Worm (Caenorhabditis elegans) whole organism, L1 larva: Measurements from ENCODE around the gene sop-2.

Source experiments
- C16A3.4 ChIP-seq: fragments of 150-350 bp; optimal IDR thresholded peaks from 2 replicates; lab custom pipeline; 2014; ENCODE audit warnings: missing biosample characterization, missing genetic modification characterization
- F16B12.6 ChIP-seq: fragments of 150-350 bp; optimal IDR thresholded peaks from 2 replicates; lab custom pipeline; 2014; ENCODE audit warnings: missing biosample characterization, missing genetic modification characterization
- ama-1 ChIP-seq: fragments of 150-350 bp; optimal IDR thresholded peaks from 2 replicates; lab custom pipeline; 2014
- blmp-1 ChIP-seq: fragments of 150-350 bp; optimal IDR thresholded peaks from 2 replicates; lab custom pipeline; 2014; ENCODE audit warnings: missing biosample characterization, missing genetic modification characterization
- ceh-63 ChIP-seq: fragments of 200-800 bp; sonication (Bioruptor generic); optimal IDR thresholded peaks from 2 replicates; lab custom pipeline; 2018; ENCODE audit warnings: mild to moderate bottlenecking, missing genetic modification characterization, missing compliant biosample characterization
- ceh-82 ChIP-seq, 3 experiments: fragments of 150-350 bp in 1 of 3; sonication (generic microtip) in 2 of 3; optimal IDR thresholded peaks; 2 replicates each; lab custom pipeline; 2014 to 2017; ENCODE audit warnings: missing biosample characterization in 3 of 3, missing genetic modification characterization in 3 of 3
- ceh-90 ChIP-seq: sonication (generic microtip); optimal IDR thresholded peaks from 2 replicates; lab custom pipeline; 2016; ENCODE audit warnings: missing genetic modification characterization, missing compliant biosample characterization
- dpl-1 ChIP-seq, 3 experiments: fragments of 150-350 bp in 2 of 3; sonication (generic microtip) in 1 of 3; optimal IDR thresholded peaks; 2 replicates each; lab custom pipeline; 2014 to 2017; ENCODE audit warnings: missing biosample characterization in 3 of 3, missing genetic modification characterization in 3 of 3, missing genetic modification reagents in 3 of 3
- efl-1 ChIP-seq, 4 experiments: fragments of 150-350 bp; optimal IDR thresholded peaks in 3 of 4; peaks in 1 of 4; 1 replicate in 1 of 4; 2 replicates in 3 of 4; lab custom pipeline; 2014; ENCODE audit warnings: missing biosample characterization in 2 of 4, missing genetic modification characterization in 2 of 4, missing genetic modification reagents in 2 of 4
- egl-13 ChIP-seq: sonication (generic microtip); optimal IDR thresholded peaks from 2 replicates; lab custom pipeline; 2016; ENCODE audit warnings: missing genotype, missing genetic modification reagents, missing genetic modification characterization, missing compliant biosample characterization
- egl-27 ChIP-seq, 2 experiments: fragments of 150-350 bp in 1 of 2; sonication (generic microtip); optimal IDR thresholded peaks; 3 replicates each; lab custom pipeline; 2017 to 2018; ENCODE audit warnings: missing biosample characterization in 2 of 2, missing genetic modification characterization in 2 of 2, missing genetic modification reagents in 2 of 2
- elt-2 ChIP-seq: sonication (generic microtip); optimal IDR thresholded peaks from 2 replicates; lab custom pipeline; 2016; ENCODE audit warnings: missing genetic modification characterization, mild to moderate bottlenecking, inconsistent platforms, missing compliant biosample characterization, missing genetic modification reagents
- elt-3 ChIP-seq, 6 experiments: fragments of 150-350 bp in 1 of 6; sonication (generic microtip); optimal IDR thresholded peaks; 2 replicates each; lab custom pipeline; 2017 to 2018; ENCODE audit warnings: missing biosample characterization in 6 of 6, missing genetic modification characterization in 6 of 6, inconsistent platforms in 1 of 6
- fkh-10 ChIP-seq: sonication (generic microtip); optimal IDR thresholded peaks from 2 replicates; lab custom pipeline; 2017; ENCODE audit warnings: missing biosample characterization, missing genetic modification reagents, missing genetic modification characterization
- fkh-8 ChIP-seq: sonication (generic microtip); optimal IDR thresholded peaks from 2 replicates; lab custom pipeline; 2016; ENCODE audit warnings: mild to moderate bottlenecking, missing genetic modification characterization, missing compliant biosample characterization
- hlh-4 ChIP-seq: sonication (generic microtip); optimal IDR thresholded peaks from 2 replicates; lab custom pipeline; 2016; ENCODE audit warnings: mild to moderate bottlenecking, missing genetic modification characterization, missing compliant biosample characterization
- lin-14 ChIP-seq: fragments of 200-800 bp; sonication (Bioruptor generic); optimal IDR thresholded peaks from 2 replicates; lab custom pipeline; 2018; ENCODE audit warnings: mild to moderate bottlenecking, missing genetic modification characterization, moderate library complexity, missing compliant biosample characterization
- lir-3 ChIP-seq: sonication (generic microtip); optimal IDR thresholded peaks from 2 replicates; lab custom pipeline; 2016; ENCODE audit warnings: mild to moderate bottlenecking, missing genetic modification characterization, moderate library complexity, missing compliant biosample characterization; ENCODE audit not compliant: poor library complexity
- lsy-2 ChIP-seq, 2 experiments: fragments of 150-350 bp; optimal IDR thresholded peaks; 2 replicates each; lab custom pipeline; 2014; ENCODE audit warnings: missing biosample characterization in 2 of 2, missing genetic modification characterization in 2 of 2
- mab-9 ChIP-seq: fragments of 200-800 bp; sonication (Bioruptor generic); IDR thresholded peaks from 2 replicates; pipeline ENCODE4 v1.3.6; 2022; ENCODE audit warnings: missing genetic modification reagents, missing genetic modification characterization, missing compliant biosample characterization
- mef-2 ChIP-seq: fragments of 150-350 bp; optimal IDR thresholded peaks from 2 replicates; lab custom pipeline; 2014; ENCODE audit warnings: missing biosample characterization, missing genetic modification characterization
- nhr-19 ChIP-seq: fragments of 200-800 bp; sonication (Bioruptor generic); conservative IDR thresholded peaks from 2 replicates; pipeline ENCODE4 v1.3.6; 2022; ENCODE audit warnings: missing genetic modification characterization, missing compliant biosample characterization
- nhr-28 ChIP-seq: fragments of 150-350 bp; optimal IDR thresholded peaks from 2 replicates; lab custom pipeline; 2014; ENCODE audit warnings: missing biosample characterization, missing genetic modification characterization
- nhr-47 ChIP-seq: sonication (generic microtip); optimal IDR thresholded peaks from 2 replicates; lab custom pipeline; 2016; ENCODE audit warnings: mild to moderate bottlenecking, missing genetic modification characterization, moderate library complexity, missing compliant biosample characterization
- nhr-71 ChIP-seq: sonication (generic microtip); optimal IDR thresholded peaks from 2 replicates; lab custom pipeline; 2016; ENCODE audit warnings: mild to moderate bottlenecking, missing genetic modification characterization, moderate library complexity, missing compliant biosample characterization
- nhr-77 ChIP-seq: fragments of 150-350 bp; optimal IDR thresholded peaks from 2 replicates; lab custom pipeline; 2014; ENCODE audit warnings: missing biosample characterization, missing genetic modification characterization
- nhr-84 ChIP-seq: sonication (generic microtip); optimal IDR thresholded peaks from 2 replicates; lab custom pipeline; 2017; ENCODE audit warnings: missing biosample characterization, missing genetic modification characterization
- nhr-85 ChIP-seq: sonication (generic microtip); peaks from one replicate; lab custom pipeline; 2016; ENCODE audit warnings: missing genetic modification characterization, inconsistent platforms, missing compliant biosample characterization
- nhr-90 ChIP-seq: sonication (generic microtip); optimal IDR thresholded peaks from 2 replicates; lab custom pipeline; 2016; ENCODE audit warnings: mild to moderate bottlenecking, missing genetic modification characterization, missing compliant biosample characterization; ENCODE audit not compliant: poor library complexity
- pag-3 ChIP-seq: sonication (generic microtip); optimal IDR thresholded peaks from 2 replicates; lab custom pipeline; 2017; ENCODE audit warnings: missing genetic modification characterization, mild to moderate bottlenecking, missing compliant biosample characterization, antibody characterized with exemption, borderline replicate concordance; ENCODE audit not compliant: insufficient read depth
- pqm-1 ChIP-seq: sonication (generic microtip); optimal IDR thresholded peaks from 3 replicates; lab custom pipeline; 2017; ENCODE audit warnings: missing biosample characterization, missing genetic modification characterization
- rnt-1 ChIP-seq: sonication (generic microtip); optimal IDR thresholded peaks from 2 replicates; lab custom pipeline; 2016; ENCODE audit warnings: mild to moderate bottlenecking, missing genetic modification characterization, moderate library complexity, missing compliant biosample characterization
- unc-86 ChIP-seq: sonication (generic microtip); optimal IDR thresholded peaks from 2 replicates; lab custom pipeline; 2016; ENCODE audit warnings: missing genetic modification characterization, missing compliant biosample characterization
- unc-98 ChIP-seq: fragments of 200-800 bp; sonication (Bioruptor generic); IDR thresholded peaks from 2 replicates; pipeline ENCODE4 v1.3.6; 2022; ENCODE audit warnings: missing genetic modification characterization, missing compliant biosample characterization
- zag-1 ChIP-seq: fragments of 150-350 bp; optimal IDR thresholded peaks from 2 replicates; lab custom pipeline; 2014; ENCODE audit warnings: missing biosample characterization, missing genetic modification characterization
- zip-4 ChIP-seq: fragments of 200-800 bp; sonication (Bioruptor generic); optimal IDR thresholded peaks from 2 replicates; lab custom pipeline; 2018; ENCODE audit warnings: mild to moderate bottlenecking, missing genetic modification characterization, moderate library complexity, missing compliant biosample characterization
- ztf-11 ChIP-seq, 2 experiments: sonication (generic microtip); optimal IDR thresholded peaks; 2 replicates each; lab custom pipeline; 2016 to 2017; ENCODE audit warnings: missing genetic modification characterization in 2 of 2, missing biosample characterization in 1 of 2, missing compliant biosample characterization in 1 of 2

sop-2 gene

DNA sequence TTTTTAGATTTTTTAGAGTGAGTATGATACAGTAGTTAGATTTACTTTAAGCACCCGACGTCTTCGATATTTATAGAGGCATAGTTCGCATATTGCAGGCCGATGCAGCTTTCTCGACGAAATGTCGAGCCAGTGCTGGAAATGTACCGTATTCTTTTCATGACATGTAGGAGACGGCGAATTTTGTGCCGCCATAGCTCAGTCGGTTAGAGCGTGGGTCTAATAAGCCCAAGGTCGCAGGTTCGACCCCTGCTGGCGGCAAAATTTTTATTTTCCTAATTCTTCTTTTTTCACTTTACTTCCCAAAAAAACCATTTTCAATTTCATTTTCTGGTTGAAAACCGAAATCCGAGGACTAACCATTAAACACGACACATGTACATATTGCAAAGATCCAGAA, 22.5 kb downstream of the sop-2 start:
- TF ChIP-seq nhr-90 (tag; lab: Kevin White, UChicago) (no peak), mab-9 (GFP tag; lab: Robert Waterston, UW) (no peak), nhr-84 (tag; lab: Kevin White, UChicago) (no peak), fkh-10 (no peak), ztf-11 (tag; optimal IDR thresholded peaks at IDR 0.05; lab: Kevin White, UChicago) (no peak), zag-1 (tag; lab: Kevin White, UChicago) (no peak), blmp-1 (tag; lab: Kevin White, UChicago) (no peak), zip-4 (GFP tag; lab: Kevin White, UChicago) (no peak), egl-27 (tag; optimal IDR thresholded peaks at IDR 0.05; lab: Kevin White, UChicago) (no peak)
- TF ChIP-seq, all 84 proteins: peak for 0

DNA sequence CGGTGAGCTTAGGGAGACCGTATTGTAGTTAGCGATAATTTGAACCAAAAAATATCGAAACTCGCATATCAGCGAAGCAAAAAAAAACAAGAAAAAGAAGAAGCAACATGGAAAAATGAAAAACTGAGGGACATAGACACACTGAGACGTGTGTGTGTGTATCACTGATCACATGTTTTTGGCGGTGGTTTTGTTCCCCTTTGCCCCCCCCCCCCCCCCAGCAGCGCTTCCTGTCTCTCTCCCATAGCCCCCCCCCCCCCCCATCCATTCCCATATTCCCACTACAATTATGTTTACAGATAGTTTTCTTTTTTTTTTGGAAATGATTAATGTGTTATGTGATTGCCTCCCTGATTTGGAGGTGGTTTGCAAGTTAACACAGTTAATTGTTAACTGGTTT, 29.5 kb downstream of the sop-2 start:
- TF ChIP-seq pag-3 (tag; lab: Kevin White, UChicago) = no peak
- peak; percentile 57 for TF ChIP-seq lin-14
- TF ChIP-seq, all 84 proteins: peak for 1

DNA sequence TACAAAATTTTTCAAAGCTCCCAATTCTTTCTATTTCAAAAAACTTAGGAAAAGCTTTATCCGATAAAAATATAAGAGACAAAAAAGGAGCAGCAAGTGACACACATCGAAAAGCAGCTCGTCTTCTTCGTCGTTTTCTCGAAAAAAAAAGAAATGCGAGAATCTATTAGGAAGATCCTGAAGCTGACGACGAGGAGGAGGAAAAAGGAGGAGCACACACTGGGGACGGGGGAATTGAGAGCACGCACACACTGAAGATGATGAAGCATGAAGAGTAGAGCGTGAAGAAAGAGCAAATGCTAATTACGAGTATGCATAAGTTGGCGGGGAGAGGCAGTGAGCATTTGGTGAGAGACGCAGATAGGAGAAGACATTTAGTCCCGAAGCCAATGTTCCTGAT, 34.2 kb downstream of the sop-2 start:
- TF ChIP-seq efl-1 (optimal IDR thresholded peaks at IDR 0.05; lab: Kevin White, UChicago) (no peak), efl-1 (GFP tag; optimal IDR thresholded peaks at IDR 0.05 in 1 of 2; lab: Kevin White, UChicago) (peak in 1 of 2 experiments; percentile 68), F16B12.6 (no peak), pqm-1 (tag; lab: Kevin White, UChicago) (no peak), lsy-2 (tag; optimal IDR thresholded peaks at IDR 0.05; lab: Kevin White, UChicago) (peak in 1 of 2 experiments; percentile 1), unc-86 (tag; lab: Kevin White, UChicago) (peak; percentile 8), lin-14 (peak; percentile 53), fkh-10 (peak; percentile 69), ceh-82 (tag; optimal IDR thresholded peaks at IDR 0.05; lab: Kevin White, UChicago) (peak in 1 of 3 experiments; percentile 43), egl-13 (tag; lab: Kevin White, UChicago) (peak; percentile 20), nhr-19 (GFP tag; lab: Robert Waterston, UW) (no peak), lir-3 (tag; lab: Kevin White, UChicago) (no peak), nhr-47 (tag; lab: Kevin White, UChicago) (peak; percentile 6)

DNA sequence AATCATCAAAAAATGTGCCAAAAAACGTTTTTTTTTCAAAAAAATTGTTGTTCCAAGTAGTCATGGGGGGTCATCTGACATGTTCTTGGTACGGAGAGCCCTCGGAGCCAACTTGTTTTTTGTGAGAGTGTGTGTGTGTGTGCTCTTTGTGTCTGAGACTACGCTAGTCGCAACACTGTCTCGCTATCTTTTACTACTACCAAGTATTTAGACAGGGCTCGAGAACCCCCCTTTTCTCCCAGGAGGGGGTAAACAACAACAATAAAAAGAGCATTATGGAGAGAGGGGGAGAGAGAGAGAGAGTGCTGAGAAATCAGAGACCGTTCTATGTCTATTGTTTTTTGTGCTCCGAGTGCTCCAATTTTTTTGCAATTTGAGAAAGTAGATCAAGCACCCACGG, 39.0 kb downstream of the sop-2 start:
- peak; percentile 64 for TF ChIP-seq lin-14
- no peak for TF ChIP-seq elt-2 (tag; lab: Kevin White, UChicago)
- TF ChIP-seq nhr-77 = peak; percentile 8
- TF ChIP-seq fkh-8 (tag; lab: Kevin White, UChicago) = peak; percentile 12
- TF ChIP-seq mef-2 (tag; lab: Kevin White, UChicago) = no peak
- TF ChIP-seq efl-1 (optimal IDR thresholded peaks at IDR 0.05; lab: Kevin White, UChicago) = no peak
- TF ChIP-seq efl-1 (GFP tag; optimal IDR thresholded peaks at IDR 0.05 in 1 of 2; lab: Kevin White, UChicago) = peak in 1 of 2 experiments; percentile 92
- TF ChIP-seq dpl-1 (GFP tag; optimal IDR thresholded peaks at IDR 0.05; lab: Kevin White, UChicago) = no peak
- no peak for TF ChIP-seq unc-98 (GFP tag; lab: Robert Waterston, UW)
- peak; percentile 21 for TF ChIP-seq nhr-71 (tag; lab: Kevin White, UChicago)
- no peak for TF ChIP-seq nhr-19 (GFP tag; lab: Robert Waterston, UW)

DNA sequence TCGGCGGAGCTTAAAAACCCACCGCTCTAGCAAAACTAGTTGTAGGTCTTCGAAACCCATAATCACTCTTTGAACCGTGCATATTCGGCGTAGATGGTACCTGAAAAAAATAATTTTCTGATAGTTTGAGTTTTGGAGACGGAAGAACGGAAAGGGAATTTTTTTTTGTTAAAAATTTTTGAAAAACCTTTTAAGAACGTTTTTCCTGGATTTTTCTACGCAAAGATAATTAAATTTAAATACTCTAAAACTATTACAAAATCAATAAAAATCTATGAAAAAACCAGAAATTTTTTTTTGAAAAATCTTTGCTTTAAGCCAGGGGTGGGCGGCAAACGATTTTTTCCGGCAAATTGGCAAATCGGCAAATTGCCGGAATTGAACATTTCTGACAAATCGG, 39.7 kb downstream of the sop-2 start, which contains the start of gene marc-5:
Gene marc-5 (minus strand): TSS at position 101 of the 400 bp plus-strand sequence.
- TF ChIP-seq hlh-4 = no peak

DNA sequence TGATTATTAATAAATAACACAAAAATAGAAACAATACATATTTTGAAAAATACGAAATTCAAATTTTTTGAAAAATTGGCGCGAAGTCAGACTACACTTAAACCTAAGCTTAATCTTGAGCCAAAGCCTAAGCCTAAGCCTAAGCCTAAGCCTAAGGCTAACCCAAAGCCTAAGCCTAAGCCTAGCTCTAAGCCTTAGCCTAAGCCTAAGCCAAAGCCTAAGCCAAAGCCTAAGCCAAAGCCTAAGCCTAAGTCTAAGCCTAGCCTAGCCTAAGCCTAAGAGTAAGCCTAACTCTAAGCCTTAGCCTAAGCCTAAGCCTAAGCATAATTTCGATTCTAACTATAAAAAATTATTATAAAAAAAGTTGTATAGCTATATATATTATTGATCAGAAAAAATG, 41.1 kb downstream of the sop-2 start:
- no peak for TF ChIP-seq ceh-90 (tag; lab: Kevin White, UChicago)
- TF ChIP-seq rnt-1 (tag; lab: Kevin White, UChicago) = no peak
- no peak for TF ChIP-seq ama-1 (lab: Kevin White, UChicago)
- TF ChIP-seq nhr-28 (tag; lab: Kevin White, UChicago) = no peak
- no peak for TF ChIP-seq elt-3 (tag; optimal IDR thresholded peaks at IDR 0.05; lab: Kevin White, UChicago)
- TF ChIP-seq ztf-11 (tag; optimal IDR thresholded peaks at IDR 0.05; lab: Kevin White, UChicago) = no peak
- no peak for TF ChIP-seq nhr-85 (tag; lab: Kevin White, UChicago)
- no peak for TF ChIP-seq nhr-90 (tag; lab: Kevin White, UChicago)
- TF ChIP-seq efl-1 (optimal IDR thresholded peaks at IDR 0.05; lab: Kevin White, UChicago) = no peak
- TF ChIP-seq efl-1 (GFP tag; optimal IDR thresholded peaks at IDR 0.05 in 1 of 2; lab: Kevin White, UChicago) = no peak
- no peak for TF ChIP-seq ceh-63 (GFP tag; lab: Kevin White, UChicago)
- TF ChIP-seq C16A3.4 (tag; lab: Kevin White, UChicago) = no peak
- TF ChIP-seq, all 84 proteins: peak for 0
